Fruit fly (Drosophila melanogaster): ENCODE measurements around the gene CG9386.

Gene CG9386

dm6 chr3R:9563240-9563992 lies 8.2 kb upstream of the CG9386 start, which contains the start of the genes CG9393 and Vps45 (continued):
- TF ChIP-seq grau (tag; optimal IDR thresholded peaks at IDR 0.05) (peak; percentile 66), lmd (GFP tag; IDR thresholded peaks at IDR 0.05) (peak; percentile 60), CG12219 (GFP tag; optimal IDR thresholded peaks at IDR 0.05) (no peak), stc (GFP tag; IDR thresholded peaks at IDR 0.05) (0 out of 2 replicates have a peak, but pooled peaks have one; percentile 49), ac (GFP tag; optimal IDR thresholded peaks at IDR 0.05) (no peak), Optix (GFP tag; IDR thresholded peaks at IDR 0.05) (0 out of 3 replicates have a peak, but pooled peaks have one; percentile 7), CG10979 (tag; optimal IDR thresholded peaks at IDR 0.05) (peak; percentile 45), bbx (GFP tag; IDR thresholded peaks at IDR 0.05; ENCODE audit: partially characterized antibody) (peak; percentile 92), Abd-B (GFP tag; optimal IDR thresholded peaks at IDR 0.05) (peak; percentile 72), zfh2 (GFP tag; optimal IDR thresholded peaks at IDR 0.05) (peak; percentile 79), kni (GFP tag; optimal IDR thresholded peaks at IDR 0.05) (peak; percentile 59), Atf-2 (GFP tag; optimal IDR thresholded peaks at IDR 0.05) (peak; percentile 11), CG3065 (GFP tag; optimal IDR thresholded peaks at IDR 0.05) (peak; percentile 48), sna (GFP tag; IDR thresholded peaks at IDR 0.05; ENCODE audit: partially characterized antibody) (peak; percentile 90), CG14441 (GFP tag; IDR thresholded peaks at IDR 0.05) (peak; percentile 39; the same call in 1 of the 2 replicates), sens-2 (GFP tag; IDR thresholded peaks at IDR 0.05) (no peak), insv (GFP tag; optimal IDR thresholded peaks at IDR 0.05) (peak in 1 of 2 experiments; percentile 44), caup (GFP tag; optimal IDR thresholded peaks at IDR 0.05; ENCODE audit: severe bottlenecking) (peak; percentile 43), al (GFP tag; IDR thresholded peaks at IDR 0.05) (peak; percentile 67), cato (GFP tag; optimal IDR thresholded peaks at IDR 0.05; ENCODE audit: borderline replicate concordance) (peak; percentile 20), Dad (GFP tag; optimal IDR thresholded peaks at IDR 0.05) (peak; percentile 64), CG5245 (GFP tag; optimal IDR thresholded peaks at IDR 0.05) (peak; percentile 10), CG17912 (GFP tag; optimal IDR thresholded peaks at IDR 0.05) (peak; percentile 0), Bdp1 (GFP tag; optimal IDR thresholded peaks at IDR 0.05) (peak; percentile 48), D19B (GFP tag; optimal IDR thresholded peaks at IDR 0.05) (no peak), Sry-δ (GFP tag; optimal IDR thresholded peaks at IDR 0.05) (peak; percentile 90), CG14014 (GFP tag; IDR thresholded peaks at IDR 0.05) (no peak; the same call in 1 of the 2 replicates), E2f2 (GFP tag; IDR thresholded peaks at IDR 0.05) (peak; percentile 63), Ptx1 (GFP tag; IDR thresholded peaks at IDR 0.05) (peak; percentile 58), CG9609 (GFP tag; optimal IDR thresholded peaks at IDR 0.05) (peak; percentile 32), Sox102F (GFP tag; optimal IDR thresholded peaks at IDR 0.05) (no peak), CG10274 (GFP tag; optimal IDR thresholded peaks at IDR 0.05) (no peak), CG32772 (GFP tag; IDR thresholded peaks at IDR 0.05) (peak; percentile 65), exex (tag; optimal IDR thresholded peaks at IDR 0.05) (peak; percentile 46), BEAF-32 (GFP tag; optimal IDR thresholded peaks at IDR 0.05) (peak; percentile 98), CG12299 (tag; optimal IDR thresholded peaks at IDR 0.05) (no peak), GATAe (GFP tag; conservative IDR thresholded peaks at IDR 0.05) (peak; percentile 71), CG12155 (GFP tag; optimal IDR thresholded peaks at IDR 0.05) (peak; percentile 63), CG42726 (GFP tag; IDR thresholded peaks at IDR 0.05; ENCODE audit: partially characterized antibody) (peak; percentile 82), CG12104 (GFP tag; optimal IDR thresholded peaks at IDR 0.05) (peak; percentile 27), Atf3 (GFP tag; optimal IDR thresholded peaks at IDR 0.05) (peak; percentile 42), gem (tag; optimal IDR thresholded peaks at IDR 0.05) (no peak), CG4424 (GFP tag; optimal IDR thresholded peaks at IDR 0.05) (peak; percentile 66), CG6689 (GFP tag; IDR thresholded peaks at IDR 0.05) (0 out of 2 replicates have a peak, but pooled peaks have one; percentile 55), luna (GFP tag; optimal IDR thresholded peaks at IDR 0.05) (peak; percentile 17), CG4730 (GFP tag; IDR thresholded peaks at IDR 0.05) (0 out of 2 replicates have a peak, but pooled peaks have one; percentile 34), aop (GFP tag; IDR thresholded peaks at IDR 0.05) (no peak), ttk (GFP tag; IDR thresholded peaks at IDR 0.05) (0 out of 2 replicates have a peak, but pooled peaks have one; percentile 7), CG5953 (GFP tag; IDR thresholded peaks at IDR 0.05) (no peak)

All from whole organism, embryonic.